Worm (Caenorhabditis elegans) whole organism, L1 larva: Measurements from ENCODE around the gene madf-4.
A peak's percentile ranks its signal among the peaks of the same experiment; 100 is the strongest.

Experiments used
- F16B12.6 ChIP-seq: fragments of 150-350 bp; optimal IDR thresholded peaks from 2 replicates; lab custom pipeline; 2014; ENCODE audit warnings: missing biosample characterization, missing genetic modification characterization
- Y116A8C.19 ChIP-seq: sonication (generic microtip); optimal IDR thresholded peaks from 2 replicates; lab custom pipeline; 2016; ENCODE audit warnings: missing compliant biosample characterization, missing genetic modification characterization, borderline replicate concordance
- aha-1 ChIP-seq: fragments of 150-350 bp; optimal IDR thresholded peaks from 2 replicates; lab custom pipeline; 2014; ENCODE audit warnings: missing biosample characterization, missing genetic modification characterization
- aly-2 ChIP-seq: fragments of 150-350 bp; optimal IDR thresholded peaks from 2 replicates; lab custom pipeline; 2014; ENCODE audit warnings: missing biosample characterization, missing genetic modification characterization
- ceh-8 ChIP-seq: fragments of 200-800 bp; sonication (Bioruptor generic); optimal IDR thresholded peaks from 2 replicates; lab custom pipeline; 2018; ENCODE audit warnings: mild to moderate bottlenecking, missing genetic modification characterization, moderate library complexity, missing compliant biosample characterization
- ceh-88 ChIP-seq: fragments of 200-800 bp; sonication (Bioruptor generic); IDR thresholded peaks from 2 replicates; pipeline ENCODE4 v1.3.6; 2022; ENCODE audit warnings: missing genetic modification characterization, missing compliant biosample characterization
- ces-1 ChIP-seq: fragments of 150-350 bp; optimal IDR thresholded peaks from 2 replicates; lab custom pipeline; 2014; ENCODE audit warnings: missing biosample characterization, missing genetic modification reagents, missing genetic modification characterization
- dpl-1 ChIP-seq, 3 experiments: fragments of 150-350 bp in 2 of 3; sonication (generic microtip) in 1 of 3; optimal IDR thresholded peaks; 2 replicates each; lab custom pipeline; 2014 to 2017; ENCODE audit warnings: missing biosample characterization in 3 of 3, missing genetic modification characterization in 3 of 3, missing genetic modification reagents in 3 of 3
- efl-1 ChIP-seq, 4 experiments: fragments of 150-350 bp; optimal IDR thresholded peaks in 3 of 4; peaks in 1 of 4; 1 replicate in 1 of 4; 2 replicates in 3 of 4; lab custom pipeline; 2014; ENCODE audit warnings: missing biosample characterization in 2 of 4, missing genetic modification characterization in 2 of 4, missing genetic modification reagents in 2 of 4
- efl-3 ChIP-seq: fragments of 200-800 bp; sonication (Bioruptor generic); optimal IDR thresholded peaks from 2 replicates; lab custom pipeline; 2018; ENCODE audit warnings: mild to moderate bottlenecking, missing genetic modification characterization, missing compliant biosample characterization
- egl-13 ChIP-seq: sonication (generic microtip); optimal IDR thresholded peaks from 2 replicates; lab custom pipeline; 2016; ENCODE audit warnings: missing genotype, missing genetic modification reagents, missing genetic modification characterization, missing compliant biosample characterization
- elt-2 ChIP-seq: sonication (generic microtip); optimal IDR thresholded peaks from 2 replicates; lab custom pipeline; 2016; ENCODE audit warnings: missing genetic modification characterization, mild to moderate bottlenecking, inconsistent platforms, missing compliant biosample characterization, missing genetic modification reagents
- elt-3 ChIP-seq, 6 experiments: fragments of 150-350 bp in 1 of 6; sonication (generic microtip); optimal IDR thresholded peaks; 2 replicates each; lab custom pipeline; 2017 to 2018; ENCODE audit warnings: missing biosample characterization in 6 of 6, missing genetic modification characterization in 6 of 6, inconsistent platforms in 1 of 6
- ets-5 ChIP-seq: fragments of 200-800 bp; sonication (Bioruptor generic); IDR thresholded peaks from 2 replicates; pipeline ENCODE4 v1.3.6; 2022; ENCODE audit warnings: missing genetic modification characterization, missing compliant biosample characterization
- fkh-4 ChIP-seq: sonication (generic microtip); optimal IDR thresholded peaks from 2 replicates; lab custom pipeline; 2016; ENCODE audit warnings: missing compliant biosample characterization, missing genetic modification characterization, borderline replicate concordance
- fkh-8 ChIP-seq: sonication (generic microtip); optimal IDR thresholded peaks from 2 replicates; lab custom pipeline; 2016; ENCODE audit warnings: mild to moderate bottlenecking, missing genetic modification characterization, missing compliant biosample characterization
- hlh-17 ChIP-seq: fragments of 200-800 bp; sonication (Bioruptor generic); optimal IDR thresholded peaks from 2 replicates; lab custom pipeline; 2018; ENCODE audit warnings: missing genetic modification characterization, mild to moderate bottlenecking, missing compliant biosample characterization, moderate library complexity, borderline replicate concordance
- hpl-2 ChIP-seq: fragments of 150-350 bp; optimal IDR thresholded peaks from 2 replicates; lab custom pipeline; 2014; ENCODE audit warnings: missing biosample characterization, missing genetic modification reagents, missing genetic modification characterization
- isw-1 ChIP-seq: fragments of 200-800 bp; sonication (Bioruptor generic); IDR thresholded peaks from 2 replicates; pipeline ENCODE4 v1.3.6; 2022; ENCODE audit warnings: missing genetic modification characterization, missing compliant biosample characterization
- lin-35 ChIP-seq, 2 experiments: fragments of 150-350 bp; optimal IDR thresholded peaks; 2 replicates each; lab custom pipeline; 2014; ENCODE audit warnings: missing biosample characterization in 2 of 2, missing genetic modification characterization in 2 of 2, missing genetic modification reagents in 2 of 2
- lin-39 ChIP-seq: fragments of 150-350 bp; optimal IDR thresholded peaks from 2 replicates; lab custom pipeline; 2014; ENCODE audit warnings: missing biosample characterization, missing genetic modification reagents, missing genetic modification characterization
- lir-3 ChIP-seq: sonication (generic microtip); optimal IDR thresholded peaks from 2 replicates; lab custom pipeline; 2016; ENCODE audit warnings: mild to moderate bottlenecking, missing genetic modification characterization, moderate library complexity, missing compliant biosample characterization; ENCODE audit not compliant: poor library complexity
- lsy-2 ChIP-seq, 2 experiments: fragments of 150-350 bp; optimal IDR thresholded peaks; 2 replicates each; lab custom pipeline; 2014; ENCODE audit warnings: missing biosample characterization in 2 of 2, missing genetic modification characterization in 2 of 2
- mab-9 ChIP-seq: fragments of 200-800 bp; sonication (Bioruptor generic); IDR thresholded peaks from 2 replicates; pipeline ENCODE4 v1.3.6; 2022; ENCODE audit warnings: missing genetic modification reagents, missing genetic modification characterization, missing compliant biosample characterization
- mep-1 ChIP-seq: fragments of 150-350 bp; optimal IDR thresholded peaks from 2 replicates; lab custom pipeline; 2014; ENCODE audit warnings: missing biosample characterization, missing genetic modification characterization
- nhr-11 ChIP-seq: fragments of 150-350 bp; optimal IDR thresholded peaks from 2 replicates; lab custom pipeline; 2014; ENCODE audit warnings: missing biosample characterization, missing genetic modification characterization
- nhr-12 ChIP-seq: sonication (generic microtip); optimal IDR thresholded peaks from 2 replicates; lab custom pipeline; 2017; ENCODE audit warnings: missing biosample characterization, missing genetic modification characterization
- nhr-19 ChIP-seq: fragments of 200-800 bp; sonication (Bioruptor generic); conservative IDR thresholded peaks from 2 replicates; pipeline ENCODE4 v1.3.6; 2022; ENCODE audit warnings: missing genetic modification characterization, missing compliant biosample characterization
- nhr-20 ChIP-seq: sonication (generic microtip); optimal IDR thresholded peaks from 2 replicates; lab custom pipeline; 2016; ENCODE audit warnings: mild to moderate bottlenecking, missing genetic modification characterization, missing compliant biosample characterization
- nhr-237 ChIP-seq: fragments of 150-350 bp; optimal IDR thresholded peaks from 2 replicates; lab custom pipeline; 2014; ENCODE audit warnings: missing biosample characterization, missing genetic modification characterization
- nhr-28 ChIP-seq: fragments of 150-350 bp; optimal IDR thresholded peaks from 2 replicates; lab custom pipeline; 2014; ENCODE audit warnings: missing biosample characterization, missing genetic modification characterization
- nhr-76 ChIP-seq: sonication (generic microtip); optimal IDR thresholded peaks from 2 replicates; lab custom pipeline; 2017; ENCODE audit warnings: missing biosample characterization, missing genetic modification characterization
- nhr-77 ChIP-seq: fragments of 150-350 bp; optimal IDR thresholded peaks from 2 replicates; lab custom pipeline; 2014; ENCODE audit warnings: missing biosample characterization, missing genetic modification characterization
- nhr-84 ChIP-seq: sonication (generic microtip); optimal IDR thresholded peaks from 2 replicates; lab custom pipeline; 2017; ENCODE audit warnings: missing biosample characterization, missing genetic modification characterization
- nhr-90 ChIP-seq: sonication (generic microtip); optimal IDR thresholded peaks from 2 replicates; lab custom pipeline; 2016; ENCODE audit warnings: mild to moderate bottlenecking, missing genetic modification characterization, missing compliant biosample characterization; ENCODE audit not compliant: poor library complexity
- pag-3 ChIP-seq: sonication (generic microtip); optimal IDR thresholded peaks from 2 replicates; lab custom pipeline; 2017; ENCODE audit warnings: missing genetic modification characterization, mild to moderate bottlenecking, missing compliant biosample characterization, antibody characterized with exemption, borderline replicate concordance; ENCODE audit not compliant: insufficient read depth
- skn-1 ChIP-seq: fragments of 150-350 bp; optimal IDR thresholded peaks from 2 replicates; lab custom pipeline; 2014; ENCODE audit warnings: missing biosample characterization, missing genetic modification characterization
- sptf-1 ChIP-seq: fragments of 150-350 bp; optimal IDR thresholded peaks from 2 replicates; lab custom pipeline; 2014; ENCODE audit warnings: missing biosample characterization, missing genetic modification characterization
- sup-37 ChIP-seq: fragments of 200-800 bp; sonication (Bioruptor generic); optimal IDR thresholded peaks from 2 replicates; lab custom pipeline; 2018; ENCODE audit warnings: mild to moderate bottlenecking, missing genetic modification characterization, missing compliant biosample characterization
- swsn-7 ChIP-seq: sonication (generic microtip); optimal IDR thresholded peaks from 2 replicates; lab custom pipeline; 2016; ENCODE audit warnings: missing genetic modification characterization, missing compliant biosample characterization
- tbx-2 ChIP-seq: sonication (generic microtip); optimal IDR thresholded peaks from 2 replicates; lab custom pipeline; 2016; ENCODE audit warnings: missing genetic modification characterization, missing compliant biosample characterization
- tlp-1 ChIP-seq: fragments of 150-350 bp; optimal IDR thresholded peaks from 2 replicates; lab custom pipeline; 2014; ENCODE audit warnings: missing biosample characterization, missing genetic modification characterization
- unc-130 ChIP-seq: fragments of 150-350 bp; optimal IDR thresholded peaks from 2 replicates; lab custom pipeline; 2017; ENCODE audit warnings: missing biosample characterization, missing genetic modification characterization, inconsistent platforms
- unc-30 ChIP-seq: sonication (generic microtip); optimal IDR thresholded peaks from 2 replicates; lab custom pipeline; 2017; ENCODE audit warnings: missing biosample characterization, missing genetic modification characterization
- unc-98 ChIP-seq: fragments of 200-800 bp; sonication (Bioruptor generic); IDR thresholded peaks from 2 replicates; pipeline ENCODE4 v1.3.6; 2022; ENCODE audit warnings: missing genetic modification characterization, missing compliant biosample characterization
- vab-15 ChIP-seq: sonication (generic microtip); optimal IDR thresholded peaks from 2 replicates; lab custom pipeline; 2017; ENCODE audit warnings: missing genotype, mild to moderate bottlenecking, missing genetic modification characterization, missing compliant biosample characterization
- zag-1 ChIP-seq: fragments of 150-350 bp; optimal IDR thresholded peaks from 2 replicates; lab custom pipeline; 2014; ENCODE audit warnings: missing biosample characterization, missing genetic modification characterization
- zip-4 ChIP-seq: fragments of 200-800 bp; sonication (Bioruptor generic); optimal IDR thresholded peaks from 2 replicates; lab custom pipeline; 2018; ENCODE audit warnings: mild to moderate bottlenecking, missing genetic modification characterization, moderate library complexity, missing compliant biosample characterization
- ztf-11 ChIP-seq, 2 experiments: sonication (generic microtip); optimal IDR thresholded peaks; 2 replicates each; lab custom pipeline; 2016 to 2017; ENCODE audit warnings: missing genetic modification characterization in 2 of 2, missing biosample characterization in 1 of 2, missing compliant biosample characterization in 1 of 2

madf-4 gene

DNA sequence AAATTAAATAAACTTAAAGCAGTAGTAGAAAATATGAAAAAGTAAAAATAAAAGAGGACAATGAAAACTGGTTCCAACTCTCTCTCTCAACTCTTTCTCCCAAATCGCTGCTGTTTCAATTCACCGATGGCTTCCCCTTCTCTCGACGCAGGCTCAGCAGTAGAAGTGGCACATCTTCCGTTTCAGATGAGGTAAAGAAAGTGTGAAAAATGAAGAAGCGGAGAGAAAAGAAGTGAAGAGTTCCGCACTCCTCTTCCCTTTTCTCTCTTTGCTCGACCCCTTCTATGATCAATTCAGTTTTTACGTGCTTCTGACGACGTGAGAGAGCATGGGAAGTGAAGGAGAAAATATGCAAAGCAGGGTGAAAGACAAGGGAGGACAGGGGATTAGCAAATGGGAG, 12.0 kb upstream of the madf-4 start (continued):
- TF ChIP-seq fkh-4 (tag; lab: Kevin White, UChicago): no peak
- TF ChIP-seq elt-2 (tag; lab: Kevin White, UChicago): no peak
- TF ChIP-seq F16B12.6: no peak
- TF ChIP-seq unc-130: no peak
- no peak for TF ChIP-seq mab-9 (GFP tag; lab: Robert Waterston, UW)
- TF ChIP-seq nhr-77 (tag; lab: Kevin White, UChicago): no peak
- no peak for TF ChIP-seq Y116A8C.19 (tag; lab: Kevin White, UChicago)
- no peak for TF ChIP-seq ceh-88 (GFP tag; lab: Robert Waterston, UW)
- TF ChIP-seq lin-39 (tag; lab: Kevin White, UChicago): no peak
- no peak for TF ChIP-seq lin-35 (GFP tag; optimal IDR thresholded peaks at IDR 0.05; lab: Kevin White, UChicago)
- TF ChIP-seq efl-1 (optimal IDR thresholded peaks at IDR 0.05; lab: Kevin White, UChicago): no peak
- peak in 1 of 2 experiments; percentile 72 for TF ChIP-seq efl-1 (GFP tag; optimal IDR thresholded peaks at IDR 0.05 in 1 of 2; lab: Kevin White, UChicago)
- TF ChIP-seq nhr-20 (tag; lab: Kevin White, UChicago): no peak
- peak; percentile 17 for TF ChIP-seq egl-13 (tag; lab: Kevin White, UChicago)
- TF ChIP-seq nhr-237 (tag; lab: Kevin White, UChicago): no peak
- no peak for TF ChIP-seq sptf-1 (tag; lab: Kevin White, UChicago)
- no peak for TF ChIP-seq lsy-2 (tag; optimal IDR thresholded peaks at IDR 0.05; lab: Kevin White, UChicago)

DNA sequence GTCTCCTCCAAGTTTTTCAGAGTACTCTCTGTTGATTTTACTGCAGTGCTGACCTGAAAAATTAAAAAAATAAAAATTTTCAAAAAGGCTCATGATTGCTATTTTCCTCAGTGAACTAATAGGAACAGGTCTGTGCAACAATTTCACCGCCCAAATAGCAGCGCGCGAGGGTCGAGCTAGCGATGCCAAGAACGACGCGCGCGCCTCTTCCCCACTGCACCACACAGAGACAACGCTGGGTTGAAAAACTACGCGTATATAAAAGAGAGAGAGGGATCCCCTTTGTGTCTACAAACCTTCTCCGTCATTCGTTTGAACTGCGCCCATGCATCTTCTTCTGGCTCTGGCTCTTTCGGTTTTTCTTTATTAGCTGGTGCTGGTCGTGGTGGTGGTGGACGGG, 7.8 kb upstream of the madf-4 start:
- TF ChIP-seq aly-2 (tag; lab: Kevin White, UChicago) (no peak), nhr-84 (no peak), elt-3 (tag; optimal IDR thresholded peaks at IDR 0.05; lab: Kevin White, UChicago) (no peak), tlp-1 (tag; lab: Kevin White, UChicago) (no peak), dpl-1 (GFP tag; optimal IDR thresholded peaks at IDR 0.05; lab: Kevin White, UChicago) (peak in 2 of 3 experiments; percentile 45 to 46), unc-98 (GFP tag; lab: Robert Waterston, UW) (no peak), F16B12.6 (peak; percentile 30), ets-5 (GFP tag; lab: Robert Waterston, UW) (no peak), lin-35 (GFP tag; optimal IDR thresholded peaks at IDR 0.05; lab: Kevin White, UChicago) (peak; percentile 45 to 74), zag-1 (no peak), hpl-2 (GFP tag; lab: Kevin White, UChicago) (no peak), nhr-76 (no peak), efl-3 (GFP tag; lab: Kevin White, UChicago) (no peak), swsn-7 (tag; lab: Kevin White, UChicago) (peak; percentile 72), ceh-8 (GFP tag; lab: Kevin White, UChicago) (peak; percentile 17), nhr-12 (no peak), hlh-17 (GFP tag; lab: Kevin White, UChicago) (no peak), unc-130 (peak; percentile 77), isw-1 (GFP tag; lab: Robert Waterston, UW) (no peak), vab-15 (tag; lab: Kevin White, UChicago) (no peak), egl-13 (tag; lab: Kevin White, UChicago) (peak; percentile 37), ztf-11 (tag; optimal IDR thresholded peaks at IDR 0.05; lab: Kevin White, UChicago) (no peak), zip-4 (no peak), lsy-2 (tag; optimal IDR thresholded peaks at IDR 0.05; lab: Kevin White, UChicago) (peak; percentile 49 to 52), pag-3 (no peak), skn-1 (peak; percentile 76), nhr-19 (GFP tag; lab: Robert Waterston, UW) (peak; percentile 64), nhr-11 (no peak), mep-1 (tag; lab: Kevin White, UChicago) (peak; percentile 72), nhr-90 (tag; lab: Kevin White, UChicago) (peak; percentile 47), lir-3 (tag; lab: Kevin White, UChicago) (peak; percentile 52), sup-37 (GFP tag; lab: Kevin White, UChicago) (no peak), efl-1 (optimal IDR thresholded peaks at IDR 0.05; lab: Kevin White, UChicago) (peak; percentile 36 to 59), efl-1 (GFP tag; optimal IDR thresholded peaks at IDR 0.05 in 1 of 2; lab: Kevin White, UChicago) (peak; percentile 42 to 96), tbx-2 (tag; lab: Kevin White, UChicago) (peak; percentile 69), nhr-28 (tag; lab: Kevin White, UChicago) (no peak), unc-30 (tag; lab: Kevin White, UChicago) (no peak), fkh-8 (tag; lab: Kevin White, UChicago) (peak; percentile 48), ces-1 (GFP tag; lab: Kevin White, UChicago) (no peak), aha-1 (tag; lab: Kevin White, UChicago) (no peak), elt-2 (tag; lab: Kevin White, UChicago) (no peak), fkh-4 (tag; lab: Kevin White, UChicago) (no peak)
